Fruit fly (Drosophila melanogaster): ENCODE measurements around the gene CG1750.
A peak's percentile ranks its signal among the peaks of the same experiment; 100 is the strongest.

Gene CG1750

DNA sequence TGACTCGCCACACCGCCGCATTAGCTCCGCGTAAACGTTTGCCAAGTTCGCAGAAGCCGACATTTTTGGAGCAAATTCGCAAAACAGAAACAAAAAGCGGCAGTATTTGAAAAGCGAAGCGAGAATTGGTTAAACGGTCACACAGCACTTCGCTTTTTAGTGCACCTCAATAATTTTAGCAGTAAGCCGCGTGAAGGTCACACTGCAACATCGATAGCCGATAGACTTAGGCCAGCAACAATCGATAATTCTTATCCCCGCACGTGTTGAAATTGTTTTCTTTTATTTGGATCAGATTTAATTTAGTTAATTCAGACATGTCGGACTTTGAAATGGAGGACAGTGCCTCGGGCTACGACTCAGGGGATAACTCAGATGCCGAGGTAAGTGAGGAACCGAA, 41.5 kb downstream of the CG1750 start, which contains the start of the genes Zwilch and CG1542 (continued):
- TF ChIP-seq CG6272 (GFP tag; IDR thresholded peaks at IDR 0.05) (no peak), gro (GFP tag; optimal IDR thresholded peaks at IDR 0.05) (no peak), CG31224 (GFP tag; IDR thresholded peaks at IDR 0.05) (no peak), NfI (GFP tag; optimal IDR thresholded peaks at IDR 0.05) (no peak), CG16815 (GFP tag; optimal IDR thresholded peaks at IDR 0.05) (no peak), tna (GFP tag; IDR thresholded peaks at IDR 0.05; ENCODE audit: partially characterized antibody) (peak; percentile 65), Meics (GFP tag; optimal IDR thresholded peaks at IDR 0.05) (no peak), CG9215 (GFP tag; IDR thresholded peaks at IDR 0.05) (no peak), CG9817 (tag; optimal IDR thresholded peaks at IDR 0.05) (no peak), Vsx1 (GFP tag; optimal IDR thresholded peaks at IDR 0.05) (no peak), hth (optimal IDR thresholded peaks at IDR 0.05) (no peak), pfk (GFP tag; optimal IDR thresholded peaks at IDR 0.05) (no peak), Kr (GFP tag; optimal IDR thresholded peaks at IDR 0.05) (no peak), gce (GFP tag; IDR thresholded peaks at IDR 0.05) (no peak), C15 (GFP tag; IDR thresholded peaks at IDR 0.05) (no peak), CG33557 (GFP tag; optimal IDR thresholded peaks at IDR 0.05) (no peak), kay (GFP tag; optimal IDR thresholded peaks at IDR 0.05) (no peak), Eip74EF (GFP tag; optimal IDR thresholded peaks at IDR 0.05) (no peak), Adf1 (GFP tag; IDR thresholded peaks at IDR 0.05) (no peak), CG10654 (GFP tag; optimal IDR thresholded peaks at IDR 0.05) (no peak), CG7839 (tag; optimal IDR thresholded peaks at IDR 0.05) (no peak), Bteb2 (GFP tag; optimal IDR thresholded peaks at IDR 0.05) (no peak), CG9609 (GFP tag; optimal IDR thresholded peaks at IDR 0.05) (no peak), Spps (tag; optimal IDR thresholded peaks at IDR 0.05) (no peak), ro (GFP tag; IDR thresholded peaks at IDR 0.05) (no peak), CG3726 (GFP tag; IDR thresholded peaks at IDR 0.05) (no peak), CG12104 (GFP tag; optimal IDR thresholded peaks at IDR 0.05) (no peak), Bgb (GFP tag; IDR thresholded peaks at IDR 0.05; ENCODE audit: partially characterized antibody) (peak; percentile 87), CG34422 (GFP tag; IDR thresholded peaks at IDR 0.05) (no peak), CG6813 (GFP tag; optimal IDR thresholded peaks at IDR 0.05) (no peak), CG14710 (tag; optimal IDR thresholded peaks at IDR 0.05) (peak; percentile 63), Sry-δ (GFP tag; optimal IDR thresholded peaks at IDR 0.05) (peak; percentile 79), nerfin-2 (GFP tag; IDR thresholded peaks at IDR 0.05; ENCODE audit: partially characterized antibody) (peak; percentile 79), CG15514 (GFP tag; optimal IDR thresholded peaks at IDR 0.05) (peak; percentile 72), psq (GFP tag; optimal IDR thresholded peaks at IDR 0.05) (no peak), tin (GFP tag; optimal IDR thresholded peaks at IDR 0.05) (no peak), gsb (GFP tag; IDR thresholded peaks at IDR 0.05) (no peak), trem (tag; optimal IDR thresholded peaks at IDR 0.05) (peak; percentile 78), zfh2 (GFP tag; optimal IDR thresholded peaks at IDR 0.05) (no peak), CG8765 (GFP tag; IDR thresholded peaks at IDR 0.05) (no peak), Xrp1 (GFP tag; IDR thresholded peaks at IDR 0.05) (no peak), Hr39 (optimal IDR thresholded peaks at IDR 0.05) (no peak), CG9727 (GFP tag; optimal IDR thresholded peaks at IDR 0.05) (no peak), ATbp (GFP tag; optimal IDR thresholded peaks at IDR 0.05) (no peak), CG11456 (GFP tag; IDR thresholded peaks at IDR 0.05) (no peak), CG30431 (GFP tag; optimal IDR thresholded peaks at IDR 0.05) (no peak), HLH3B (GFP tag; IDR thresholded peaks at IDR 0.05) (no peak), nau (GFP tag; optimal IDR thresholded peaks at IDR 0.05) (no peak), CG11723 (GFP tag; optimal IDR thresholded peaks at IDR 0.05) (no peak), CG8478 (optimal IDR thresholded peaks at IDR 0.05) (no peak), Ravus (GFP tag; IDR thresholded peaks at IDR 0.05) (no peak), so (GFP tag; IDR thresholded peaks at IDR 0.05) (no peak), Gug (GFP tag; IDR thresholded peaks at IDR 0.05) (no peak)

Measured in whole organism, embryonic.